Worm (Caenorhabditis elegans): Measurements from ENCODE around the gene F54G2.1.
A peak's percentile ranks its signal among the peaks of the same experiment; 100 is the strongest.

Gene F54G2.1

ce11 chrX:2607522-2608278, 56.5 kb downstream of the F54G2.1 start, which contains the start of gene T03G6.1:
TSS of gene T03G6.1 (plus strand) at chrX:2608228.
- TF ChIP-seq nhr-77 (tag; optimal IDR thresholded peaks at IDR 0.05) (no peak), ztf-1 (GFP tag; conservative IDR thresholded peaks at IDR 0.05) (no peak), nhr-237 (tag; optimal IDR thresholded peaks at IDR 0.05) (no peak), nhr-6 (tag; optimal IDR thresholded peaks at IDR 0.05) (no peak), dmd-4 (tag; optimal IDR thresholded peaks at IDR 0.05) (no peak), skn-1 (tag; optimal IDR thresholded peaks at IDR 0.05) (no peak), sma-9 (GFP tag; optimal IDR thresholded peaks at IDR 0.05) (no peak), sma-9 (tag; optimal IDR thresholded peaks at IDR 0.05) (no peak), lin-11 (tag; optimal IDR thresholded peaks at IDR 0.05) (no peak), unc-55 (GFP tag; optimal IDR thresholded peaks at IDR 0.05) (no peak), unc-39 (tag; optimal IDR thresholded peaks at IDR 0.05) (no peak)

- no peak for TF ChIP-seq mbf-1 (tag; optimal IDR thresholded peaks at IDR 0.05)
- peak; percentile 22 for TF ChIP-seq Y55F3AM.14 (GFP tag; optimal IDR thresholded peaks at IDR 0.05)
- TF ChIP-seq nhr-21 (tag; optimal IDR thresholded peaks at IDR 0.05), result no peak
- peak; percentile 90 for TF ChIP-seq unc-55 (GFP tag; optimal IDR thresholded peaks at IDR 0.05)
- peak; percentile 5 for TF ChIP-seq ama-1 (optimal IDR thresholded peaks at IDR 0.05)
- TF ChIP-seq sma-9 (GFP tag; optimal IDR thresholded peaks at IDR 0.05), result peak; percentile 54
- no peak for TF ChIP-seq sma-9 (tag; optimal IDR thresholded peaks at IDR 0.05)
- TF ChIP-seq mab-5 (tag; optimal IDR thresholded peaks at IDR 0.05), result peak; percentile 55
- TF ChIP-seq C34F6.9 (tag; optimal IDR thresholded peaks at IDR 0.05), result peak; percentile 13
- peak in 1 of 2 experiments; percentile 46 for TF ChIP-seq lsy-2 (tag; optimal IDR thresholded peaks at IDR 0.05)
Observed at ce11 chrX:2604358-2605016, 59.7 kb downstream of the F54G2.1 start.

ce11 chrX:2601025-2601705, 63.0 kb downstream of the F54G2.1 start:
- TF ChIP-seq F13H6.1 (tag; optimal IDR thresholded peaks at IDR 0.05), result peak; percentile 4
- TF ChIP-seq zag-1 (tag; optimal IDR thresholded peaks at IDR 0.05), result no peak
- no peak for TF ChIP-seq nhr-10 (tag; optimal IDR thresholded peaks at IDR 0.05)
- TF ChIP-seq nhr-237 (tag; optimal IDR thresholded peaks at IDR 0.05), result no peak
- TF ChIP-seq mab-5 (tag; optimal IDR thresholded peaks at IDR 0.05), result peak; percentile 58
- TF ChIP-seq C34F6.9 (tag; optimal IDR thresholded peaks at IDR 0.05), result peak; percentile 1

- TF ChIP-seq ceh-16 (tag; optimal IDR thresholded peaks at IDR 0.05), result no peak
- TF ChIP-seq ztf-4 (tag; optimal IDR thresholded peaks at IDR 0.05), result peak; percentile 75
- peak; percentile 52 to 76 for TF ChIP-seq lsy-2 (tag; optimal IDR thresholded peaks at IDR 0.05)
- TF ChIP-seq ceh-82 (tag; optimal IDR thresholded peaks at IDR 0.05), result no peak
- TF ChIP-seq lin-13 (GFP tag; optimal IDR thresholded peaks at IDR 0.05), result peak; percentile 41
- peak; percentile 37 for TF ChIP-seq snpc-4 (tag; optimal IDR thresholded peaks at IDR 0.05)
- no peak for TF ChIP-seq skn-1 (tag; optimal IDR thresholded peaks at IDR 0.05)
- TF ChIP-seq nhr-23 (tag; optimal IDR thresholded peaks at IDR 0.05), result no peak
- TF ChIP-seq nhr-6 (tag; optimal IDR thresholded peaks at IDR 0.05), result peak; percentile 76
- peak; percentile 84 for TF ChIP-seq unc-55 (GFP tag; optimal IDR thresholded peaks at IDR 0.05)
- no peak for TF ChIP-seq egl-27 (tag; optimal IDR thresholded peaks at IDR 0.05)
- TF ChIP-seq nhr-10 (tag; optimal IDR thresholded peaks at IDR 0.05), result no peak
- TF ChIP-seq zag-1 (tag; optimal IDR thresholded peaks at IDR 0.05), result peak; percentile 86
- peak; percentile 5 for TF ChIP-seq sma-3 (GFP tag; optimal IDR thresholded peaks at IDR 0.05)
- TF ChIP-seq mdl-1 (tag; optimal IDR thresholded peaks at IDR 0.05), result peak in 1 of 2 experiments; percentile 56
- TF ChIP-seq C34F6.9 (tag; optimal IDR thresholded peaks at IDR 0.05), result peak; percentile 78
- peak; percentile 66 for TF ChIP-seq crh-2 (tag; optimal IDR thresholded peaks at IDR 0.05)
- peak; percentile 90 for TF ChIP-seq F13H6.1 (tag; optimal IDR thresholded peaks at IDR 0.05)
- TF ChIP-seq sem-4 (tag; optimal IDR thresholded peaks at IDR 0.05), result peak; percentile 5
- TF ChIP-seq Y55F3AM.14 (GFP tag; optimal IDR thresholded peaks at IDR 0.05), result peak; percentile 49
- no peak for TF ChIP-seq dmd-4 (tag; optimal IDR thresholded peaks at IDR 0.05)
- TF ChIP-seq nhr-129 (tag; optimal IDR thresholded peaks at IDR 0.05), result peak; percentile 81
- TF ChIP-seq fos-1 (tag; optimal IDR thresholded peaks at IDR 0.05), result peak; percentile 28
- TF ChIP-seq mab-5 (tag; optimal IDR thresholded peaks at IDR 0.05), result peak; percentile 26
- TF ChIP-seq ama-1 (optimal IDR thresholded peaks at IDR 0.05), result no peak
- TF ChIP-seq lin-11 (tag; optimal IDR thresholded peaks at IDR 0.05), result peak; percentile 1
- peak; percentile 78 for TF ChIP-seq sma-9 (GFP tag; optimal IDR thresholded peaks at IDR 0.05)
- no peak for TF ChIP-seq sma-9 (tag; optimal IDR thresholded peaks at IDR 0.05)
- no peak for TF ChIP-seq lin-39 (tag; optimal IDR thresholded peaks at IDR 0.05)
Observed at ce11 chrX:2598833-2599279, 65.3 kb downstream of the F54G2.1 start.

All from whole organism, L2 larva.